Worm (Caenorhabditis elegans) whole organism, late embryonic: ENCODE results near the gene eas-1.

Source experiments
- F13H6.1 ChIP-seq: sonication (generic microtip); optimal IDR thresholded peaks from 2 replicates; lab custom pipeline; 2016; ENCODE audit warnings: missing genetic modification characterization, missing compliant biosample characterization
- K09A11.1 ChIP-seq: sonication (generic microtip); optimal IDR thresholded peaks from 2 replicates; lab custom pipeline; 2017; ENCODE audit warnings: antibody characterized with exemption, mild to moderate bottlenecking, missing genetic modification characterization, missing compliant biosample characterization; ENCODE audit not compliant: insufficient read depth
- Y22D7AL.16 ChIP-seq: sonication (generic microtip); optimal IDR thresholded peaks from 2 replicates; lab custom pipeline; 2016; ENCODE audit warnings: missing genetic modification characterization, missing compliant biosample characterization
- ceh-14 ChIP-seq: sonication (generic microtip); optimal IDR thresholded peaks from 2 replicates; lab custom pipeline; 2016; ENCODE audit warnings: missing genotype, missing genetic modification characterization, missing compliant biosample characterization
- ceh-18 ChIP-seq: sonication (generic microtip); optimal IDR thresholded peaks from 2 replicates; lab custom pipeline; 2016; ENCODE audit warnings: missing genetic modification characterization, missing compliant biosample characterization
- ceh-2 ChIP-seq: sonication (generic microtip); optimal IDR thresholded peaks from 2 replicates; lab custom pipeline; 2016; ENCODE audit warnings: missing genotype, missing genetic modification characterization, missing compliant biosample characterization
- ceh-24 ChIP-seq: sonication (generic microtip); optimal IDR thresholded peaks from 2 replicates; lab custom pipeline; 2016; ENCODE audit warnings: mild to moderate bottlenecking, missing genetic modification characterization, missing compliant biosample characterization
- ceh-31 ChIP-seq: sonication (generic microtip); optimal IDR thresholded peaks from 2 replicates; lab custom pipeline; 2016; ENCODE audit warnings: missing genetic modification characterization, missing compliant biosample characterization
- ceh-34 ChIP-seq: sonication (generic microtip); optimal IDR thresholded peaks from 2 replicates; lab custom pipeline; 2016; ENCODE audit warnings: mild to moderate bottlenecking, missing genetic modification characterization, missing compliant biosample characterization
- ceh-48 ChIP-seq: sonication (generic microtip); optimal IDR thresholded peaks from 2 replicates; lab custom pipeline; 2016; ENCODE audit warnings: missing genetic modification characterization, inconsistent platforms, missing compliant biosample characterization
- dmd-4 ChIP-seq: sonication (generic microtip); optimal IDR thresholded peaks from 2 replicates; lab custom pipeline; 2016; ENCODE audit warnings: borderline replicate concordance, missing genetic modification characterization, missing compliant biosample characterization
- elt-2 ChIP-seq: sonication (generic microtip); optimal IDR thresholded peaks from 2 replicates; lab custom pipeline; 2016; ENCODE audit warnings: missing genetic modification reagents, missing genetic modification characterization, missing compliant biosample characterization
- ets-4 ChIP-seq: sonication (generic microtip); optimal IDR thresholded peaks from 2 replicates; lab custom pipeline; 2016; ENCODE audit warnings: missing genetic modification characterization, missing compliant biosample characterization
- eyg-1 ChIP-seq: sonication (generic microtip); optimal IDR thresholded peaks from 2 replicates; lab custom pipeline; 2016; ENCODE audit warnings: missing genotype, missing genetic modification characterization, missing compliant biosample characterization
- fax-1 ChIP-seq: sonication (generic microtip); optimal IDR thresholded peaks from 2 replicates; lab custom pipeline; 2016; ENCODE audit warnings: missing genotype, missing genetic modification characterization, missing compliant biosample characterization
- fkh-10 ChIP-seq: fragments of 150-350 bp; optimal IDR thresholded peaks from 2 replicates; lab custom pipeline; 2014; ENCODE audit warnings: missing biosample characterization, missing genetic modification reagents, missing genetic modification characterization
- fkh-6 ChIP-seq: sonication (generic microtip); optimal IDR thresholded peaks from 2 replicates; lab custom pipeline; 2016; ENCODE audit warnings: missing genetic modification characterization, missing compliant biosample characterization
- gmeb-2 ChIP-seq: sonication (generic microtip); optimal IDR thresholded peaks from 2 replicates; lab custom pipeline; 2016; ENCODE audit warnings: missing genetic modification characterization, inconsistent platforms, missing compliant biosample characterization
- hlh-15 ChIP-seq: sonication (generic microtip); optimal IDR thresholded peaks from 2 replicates; lab custom pipeline; 2016; ENCODE audit warnings: missing genetic modification characterization, missing compliant biosample characterization
- lim-6 ChIP-seq: sonication (generic microtip); optimal IDR thresholded peaks from 2 replicates; lab custom pipeline; 2016; ENCODE audit warnings: missing genetic modification characterization, missing compliant biosample characterization
- lin-11 ChIP-seq: fragments of 200-800 bp; sonication (Bioruptor generic); optimal IDR thresholded peaks from 2 replicates; lab custom pipeline; 2018; ENCODE audit warnings: mild to moderate bottlenecking, missing genetic modification characterization, missing compliant biosample characterization
- madf-2 ChIP-seq: sonication (generic microtip); optimal IDR thresholded peaks from 2 replicates; lab custom pipeline; 2017; ENCODE audit warnings: missing genetic modification characterization, missing compliant biosample characterization
- nfya-1 ChIP-seq: sonication (generic microtip); optimal IDR thresholded peaks from 2 replicates; lab custom pipeline; 2017; ENCODE audit warnings: missing genetic modification characterization, mild to moderate bottlenecking, missing compliant biosample characterization, antibody characterized with exemption, moderate library complexity
- nhr-11 ChIP-seq: fragments of 150-350 bp; optimal IDR thresholded peaks from 2 replicates; lab custom pipeline; 2014; ENCODE audit warnings: missing biosample characterization, missing genetic modification characterization
- npax-4 ChIP-seq: sonication (generic microtip); optimal IDR thresholded peaks from 2 replicates; lab custom pipeline; 2016; ENCODE audit warnings: missing genetic modification characterization, missing compliant biosample characterization
- pat-9 ChIP-seq: fragments of 200-800 bp; sonication (Bioruptor generic); optimal IDR thresholded peaks from 2 replicates; lab custom pipeline; 2018; ENCODE audit warnings: mild to moderate bottlenecking, missing genetic modification characterization, moderate library complexity, missing compliant biosample characterization
- pax-1 ChIP-seq: fragments of 150-350 bp; optimal IDR thresholded peaks from 2 replicates; lab custom pipeline; 2014; ENCODE audit warnings: missing biosample characterization, missing genetic modification characterization
- pha-2 ChIP-seq: sonication (generic microtip); optimal IDR thresholded peaks from 2 replicates; lab custom pipeline; 2017; ENCODE audit warnings: mild to moderate bottlenecking, missing genetic modification characterization, missing compliant biosample characterization
- pqm-1 ChIP-seq: sonication (generic microtip); optimal IDR thresholded peaks from 2 replicates; lab custom pipeline; 2016; ENCODE audit warnings: missing genetic modification characterization, missing compliant biosample characterization
- ref-2 ChIP-seq: sonication (generic microtip); optimal IDR thresholded peaks from 2 replicates; lab custom pipeline; 2016; ENCODE audit warnings: missing genetic modification characterization, missing compliant biosample characterization
- sox-2 ChIP-seq: fragments of 200-800 bp; sonication (Bioruptor generic); IDR thresholded peaks from 2 replicates; pipeline ENCODE4 v1.3.6; 2022; ENCODE audit warnings: missing genetic modification reagents, missing genetic modification characterization, missing compliant biosample characterization
- sox-4 ChIP-seq: sonication (generic microtip); optimal IDR thresholded peaks from 2 replicates; lab custom pipeline; 2017; ENCODE audit warnings: mild to moderate bottlenecking, missing genetic modification characterization, inconsistent platforms, missing compliant biosample characterization
- syd-9 ChIP-seq: sonication (generic microtip); optimal IDR thresholded peaks from 2 replicates; lab custom pipeline; 2016; ENCODE audit warnings: mild to moderate bottlenecking, missing genetic modification characterization, moderate library complexity, missing compliant biosample characterization
- tbx-2 ChIP-seq: sonication (generic microtip); optimal IDR thresholded peaks from 2 replicates; lab custom pipeline; 2016; ENCODE audit warnings: missing genetic modification characterization, missing compliant biosample characterization
- tbx-7 ChIP-seq: sonication (generic microtip); optimal IDR thresholded peaks from 2 replicates; lab custom pipeline; 2016; ENCODE audit warnings: missing genotype, missing genetic modification characterization, missing compliant biosample characterization
- unc-3 ChIP-seq, 2 experiments: fragments of 200-800 bp in 1 of 2; sonication (Bioruptor generic) in 1 of 2; sonication (generic microtip) in 1 of 2; conservative IDR thresholded peaks in 1 of 2; optimal IDR thresholded peaks in 1 of 2; 2 replicates each; pipeline versions ENCODE4 v1.3.6 to Lab custom; 2016 to 2022; ENCODE audit warnings: missing compliant biosample characterization in 2 of 2, missing genetic modification characterization in 2 of 2, missing genetic modification reagents in 1 of 2
- unc-42 ChIP-seq: sonication (generic microtip); optimal IDR thresholded peaks from 2 replicates; lab custom pipeline; 2016; ENCODE audit warnings: missing genotype, missing genetic modification characterization, missing compliant biosample characterization
- unc-55 ChIP-seq: sonication (generic microtip); optimal IDR thresholded peaks from 2 replicates; lab custom pipeline; 2017; ENCODE audit warnings: missing biosample characterization, missing genetic modification reagents, missing genetic modification characterization
- zip-5 ChIP-seq: sonication (generic microtip); optimal IDR thresholded peaks from 2 replicates; lab custom pipeline; 2016; ENCODE audit warnings: missing genetic modification characterization, missing compliant biosample characterization

Gene eas-1

ce11 chrII:4739984-4740462, at the start of gene eas-1 (continued):
- TF ChIP-seq lin-11 (no peak), madf-2 (tag; lab: Kevin White, UChicago) (peak; percentile 19), fkh-6 (tag; lab: Kevin White, UChicago) (peak; percentile 34), unc-42 (peak; percentile 50), ceh-48 (no peak), nhr-11 (tag; lab: Kevin White, UChicago) (no peak), ceh-2 (tag; lab: Kevin White, UChicago) (peak; percentile 89), fkh-10 (GFP tag; lab: Kevin White, UChicago) (no peak), hlh-15 (tag; lab: Kevin White, UChicago) (peak; percentile 13), tbx-2 (tag; lab: Kevin White, UChicago) (peak; percentile 89), F13H6.1 (tag; lab: Kevin White, UChicago) (peak; percentile 54), ceh-24 (tag; lab: Kevin White, UChicago) (no peak), ceh-14 (tag; lab: Kevin White, UChicago) (peak; percentile 65), ets-4 (tag; lab: Kevin White, UChicago) (peak; percentile 86), pat-9 (tag; lab: Kevin White, UChicago) (no peak)

ce11 chrII:4693129-4693528, 47.1 kb upstream of the eas-1 start, which contains the start of gene F10G7.5:
Gene F10G7.5 (plus strand): TSS chrII:4693414.
- peak; percentile 43 for TF ChIP-seq elt-2 (tag; lab: Kevin White, UChicago)
- TF ChIP-seq sox-2 (GFP tag; lab: Robert Waterston, UW): no peak

- TF ChIP-seq unc-55: no peak
- no peak for TF ChIP-seq syd-9 (tag; lab: Kevin White, UChicago)
Measured at ce11 chrII:4696055-4696454, 44.2 kb upstream of the eas-1 start.

ce11 chrII:4698266-4698771, 41.9 kb upstream of the eas-1 start, which contains the start of the genes rpn-5 and scc-1:
Gene rpn-5 (minus strand): TSS chrII:4698427.
Gene scc-1 (plus strand): TSS chrII:4698721.
- peak; percentile 3 for TF ChIP-seq unc-42
- peak; percentile 21 for TF ChIP-seq ref-2 (tag; lab: Kevin White, UChicago)
- peak; percentile 33 for TF ChIP-seq pax-1 (tag; lab: Kevin White, UChicago)
- no peak for TF ChIP-seq npax-4
- TF ChIP-seq hlh-15 (tag; lab: Kevin White, UChicago): no peak
- no peak for TF ChIP-seq F13H6.1 (tag; lab: Kevin White, UChicago)
- peak; percentile 85 for TF ChIP-seq nfya-1 (tag; lab: Kevin White, UChicago)
- no peak for TF ChIP-seq ceh-2 (tag; lab: Kevin White, UChicago)
- no peak for TF ChIP-seq sox-4
- peak; percentile 97 for TF ChIP-seq unc-55
- TF ChIP-seq tbx-2 (tag; lab: Kevin White, UChicago): peak; percentile 25

- TF ChIP-seq ceh-31 (tag; lab: Kevin White, UChicago) (peak; percentile 86), zip-5 (tag; lab: Kevin White, UChicago) (peak; percentile 56), tbx-2 (tag; lab: Kevin White, UChicago) (peak; percentile 91), dmd-4 (tag; lab: Kevin White, UChicago) (peak; percentile 64), gmeb-2 (tag; lab: Kevin White, UChicago) (peak; percentile 59), eyg-1 (tag; lab: Kevin White, UChicago) (peak; percentile 26), ref-2 (tag; lab: Kevin White, UChicago) (peak; percentile 85), ceh-34 (peak; percentile 75), nfya-1 (tag; lab: Kevin White, UChicago) (peak; percentile 78), ceh-2 (tag; lab: Kevin White, UChicago) (peak; percentile 66), pat-9 (tag; lab: Kevin White, UChicago) (peak; percentile 33), ceh-14 (tag; lab: Kevin White, UChicago) (peak; percentile 91), unc-3 (GFP tag; conservative IDR thresholded peaks at IDR 0.05; lab: Robert Waterston, UW) (0 out of 2 replicates have a peak, but pooled peaks have one; percentile 20), unc-3 (tag; optimal IDR thresholded peaks at IDR 0.05; lab: Kevin White, UChicago) (peak; percentile 73), Y22D7AL.16 (tag; lab: Kevin White, UChicago) (peak; percentile 8), lin-11 (peak; percentile 35), unc-42 (peak; percentile 70), ets-4 (tag; lab: Kevin White, UChicago) (peak; percentile 19), fax-1 (tag; lab: Kevin White, UChicago) (peak; percentile 45), tbx-7 (tag; lab: Kevin White, UChicago) (peak; percentile 41), F13H6.1 (tag; lab: Kevin White, UChicago) (peak; percentile 60), pqm-1 (tag; lab: Kevin White, UChicago) (peak; percentile 60), ceh-18 (tag; lab: Kevin White, UChicago) (peak; percentile 73), lim-6 (peak; percentile 35), ceh-48 (peak; percentile 16), K09A11.1 (tag; lab: Kevin White, UChicago) (peak; percentile 3), pha-2 (tag; lab: Kevin White, UChicago) (peak; percentile 17)
Measured at ce11 chrII:4701482-4702119, 38.6 kb upstream of the eas-1 start, which contains the start of gene unc-85. Gene unc-85 (plus strand): TSS chrII:4702069.
